Worm (Caenorhabditis elegans) whole organism, L4 larva: ENCODE measurements around the gene B0432.7.
A peak's percentile ranks its signal among the peaks of the same experiment; 100 is the strongest.

ENCODE experiments used
- F10B5.3 ChIP-seq: sonication (generic microtip); optimal IDR thresholded peaks from 2 replicates; lab custom pipeline; 2016; ENCODE audit warnings: mild to moderate bottlenecking, missing genetic modification characterization, missing compliant biosample characterization
- F37D6.2 ChIP-seq: sonication (generic microtip); optimal IDR thresholded peaks from 2 replicates; lab custom pipeline; 2016; ENCODE audit warnings: mild to moderate bottlenecking, missing genetic modification characterization, missing compliant biosample characterization
- F44E2.7 ChIP-seq: fragments of 200-800 bp; sonication (Bioruptor generic); IDR thresholded peaks from 2 replicates; pipeline ENCODE4 v2.1.2; 2022; ENCODE audit warnings: missing genetic modification characterization, missing compliant biosample characterization
- T26A8.4 ChIP-seq: fragments of 200-800 bp; sonication (Bioruptor generic); IDR thresholded peaks from 2 replicates; pipeline ENCODE4 v1.3.6; 2022; ENCODE audit warnings: missing genetic modification characterization, missing compliant biosample characterization
- Y105C5A.15 ChIP-seq: fragments of 200-800 bp; sonication (Bioruptor generic); IDR thresholded peaks from 2 replicates; pipeline ENCODE4 v1.3.6; 2022; ENCODE audit warnings: missing genetic modification characterization, missing compliant biosample characterization
- Y48G9A.11 ChIP-seq: fragments of 200-800 bp; sonication (Bioruptor generic); IDR thresholded peaks from 2 replicates; pipeline ENCODE4 v1.3.6; 2022; ENCODE audit warnings: missing genetic modification reagents, missing genetic modification characterization, missing compliant biosample characterization
- Y75B8A.6 ChIP-seq: fragments of 200-800 bp; sonication (Bioruptor generic); IDR thresholded peaks from 2 replicates; pipeline ENCODE4 v1.3.6; 2022; ENCODE audit warnings: missing genetic modification reagents, missing genetic modification characterization, missing compliant biosample characterization
- ZK546.5 ChIP-seq, 2 experiments: sonication (generic microtip); optimal IDR thresholded peaks; 2 replicates each; lab custom pipeline; 2017; ENCODE audit warnings: missing biosample characterization in 2 of 2, missing genetic modification characterization in 2 of 2
- aha-1 ChIP-seq: fragments of 150-350 bp; peaks from one replicate; lab custom pipeline; 2014; ENCODE audit warnings: missing biosample characterization, missing genetic modification characterization
- aly-2 ChIP-seq: sonication (generic microtip); optimal IDR thresholded peaks from 2 replicates; lab custom pipeline; 2018; ENCODE audit warnings: missing biosample characterization, missing genetic modification characterization
- ama-1 ChIP-seq: fragments of 150-350 bp; optimal IDR thresholded peaks from 2 replicates; lab custom pipeline; 2014; ENCODE audit warnings: inconsistent platforms, mixed read lengths
- ceh-28 ChIP-seq: fragments of 150-350 bp; optimal IDR thresholded peaks from 2 replicates; lab custom pipeline; 2014; ENCODE audit warnings: missing biosample characterization, missing genetic modification reagents, missing genetic modification characterization
- ceh-32 ChIP-seq: sonication (generic microtip); optimal IDR thresholded peaks from 2 replicates; lab custom pipeline; 2016; ENCODE audit warnings: mild to moderate bottlenecking, missing genetic modification characterization, missing compliant biosample characterization; ENCODE audit not compliant: poor library complexity
- ceh-82 ChIP-seq: sonication (generic microtip); optimal IDR thresholded peaks from 2 replicates; lab custom pipeline; 2017; ENCODE audit warnings: missing biosample characterization, missing genetic modification characterization
- ces-1 ChIP-seq: fragments of 150-350 bp; sonication (generic microtip); optimal IDR thresholded peaks from 4 replicates; lab custom pipeline; 2014; ENCODE audit warnings: missing biosample characterization, missing genetic modification reagents, missing genetic modification characterization
- ctbp-1 ChIP-seq: fragments of 200-800 bp; sonication (Bioruptor generic); IDR thresholded peaks from 2 replicates; pipeline ENCODE4 v1.3.6; 2022; ENCODE audit warnings: missing genetic modification reagents, missing genetic modification characterization, missing compliant biosample characterization
- daf-16 ChIP-seq, 3 experiments: sonication (generic microtip); optimal IDR thresholded peaks; 2 replicates each; lab custom pipeline; 2016 to 2017; ENCODE audit warnings: missing genetic modification characterization in 3 of 3, missing genetic modification reagents in 3 of 3, mild to moderate bottlenecking in 2 of 3, missing compliant biosample characterization in 2 of 3, missing biosample characterization in 1 of 3, moderate library complexity in 1 of 3
- dmd-9 ChIP-seq: fragments of 200-800 bp; sonication (Bioruptor generic); IDR thresholded peaks from 2 replicates; pipeline ENCODE4 v1.3.6; 2022; ENCODE audit warnings: missing genetic modification reagents, missing genetic modification characterization, missing compliant biosample characterization
- duxl-1 ChIP-seq: sonication (generic microtip); optimal IDR thresholded peaks from 2 replicates; lab custom pipeline; 2016; ENCODE audit warnings: mild to moderate bottlenecking, missing genetic modification characterization, moderate library complexity, missing compliant biosample characterization; ENCODE audit not compliant: poor library complexity
- dve-1 ChIP-seq: sonication (generic microtip); optimal IDR thresholded peaks from 2 replicates; lab custom pipeline; 2017; ENCODE audit warnings: antibody characterized with exemption, mild to moderate bottlenecking, missing genetic modification characterization, missing compliant biosample characterization; ENCODE audit not compliant: insufficient read depth
- egl-27 ChIP-seq: sonication (generic microtip); optimal IDR thresholded peaks from 3 replicates; lab custom pipeline; 2017; ENCODE audit warnings: missing biosample characterization, missing genetic modification reagents, missing genetic modification characterization
- fkh-10 ChIP-seq: fragments of 150-350 bp; optimal IDR thresholded peaks from 2 replicates; lab custom pipeline; 2014; ENCODE audit warnings: missing biosample characterization, missing genetic modification reagents, missing genetic modification characterization
- fos-1 ChIP-seq: fragments of 150-350 bp; optimal IDR thresholded peaks from 2 replicates; lab custom pipeline; 2014; ENCODE audit warnings: missing biosample characterization, missing genetic modification characterization
- gei-8 ChIP-seq: fragments of 200-800 bp; sonication (Bioruptor generic); optimal IDR thresholded peaks from 2 replicates; lab custom pipeline; 2018; ENCODE audit warnings: mild to moderate bottlenecking, missing genetic modification characterization, missing compliant biosample characterization
- hlh-11 ChIP-seq: fragments of 200-800 bp; sonication (Bioruptor generic); optimal IDR thresholded peaks from 2 replicates; lab custom pipeline; 2018; ENCODE audit warnings: mild to moderate bottlenecking, missing genetic modification characterization, missing compliant biosample characterization
- hmg-1.1 ChIP-seq: fragments of 200-800 bp; sonication (Bioruptor generic); IDR thresholded peaks from 2 replicates; pipeline ENCODE4 v1.3.6; 2022; ENCODE audit warnings: missing genetic modification reagents, missing genetic modification characterization, missing compliant biosample characterization
- jun-1 ChIP-seq: fragments of 150-350 bp; optimal IDR thresholded peaks from 2 replicates; lab custom pipeline; 2014; ENCODE audit warnings: missing biosample characterization, missing genetic modification reagents, missing genetic modification characterization
- lin-1 ChIP-seq: fragments of 200-800 bp; sonication (Bioruptor generic); IDR thresholded peaks from 2 replicates; pipeline ENCODE4 v1.3.6; 2022; ENCODE audit warnings: missing genetic modification reagents, missing genetic modification characterization, missing compliant biosample characterization
- lin-13 ChIP-seq: fragments of 150-350 bp; optimal IDR thresholded peaks from 2 replicates; lab custom pipeline; 2014; ENCODE audit warnings: missing biosample characterization, missing genetic modification reagents, missing genetic modification characterization
- lin-15B ChIP-seq: fragments of 150-350 bp; sonication (generic microtip); optimal IDR thresholded peaks from 3 replicates; lab custom pipeline; 2014; ENCODE audit warnings: missing biosample characterization, missing genetic modification characterization
- lin-38 ChIP-seq: fragments of 200-800 bp; sonication (Bioruptor generic); IDR thresholded peaks from 2 replicates; pipeline ENCODE4 v1.3.6; 2022; ENCODE audit warnings: missing genetic modification reagents, missing genetic modification characterization, missing compliant biosample characterization
- lir-3 ChIP-seq: sonication (generic microtip); optimal IDR thresholded peaks from 2 replicates; lab custom pipeline; 2016; ENCODE audit warnings: mild to moderate bottlenecking, missing genetic modification characterization, missing compliant biosample characterization
- madf-9 ChIP-seq: fragments of 200-800 bp; sonication (Bioruptor generic); conservative IDR thresholded peaks from 2 replicates; pipeline ENCODE4 v1.3.6; 2022; ENCODE audit warnings: missing genetic modification reagents, missing genetic modification characterization, missing compliant biosample characterization
- mxl-2 ChIP-seq: fragments of 200-800 bp; sonication (Bioruptor generic); conservative IDR thresholded peaks from 2 replicates; pipeline ENCODE4 v1.3.6; 2022; ENCODE audit warnings: missing genetic modification reagents, missing genetic modification characterization, missing compliant biosample characterization
- nhr-10 ChIP-seq: fragments of 150-350 bp; optimal IDR thresholded peaks from 2 replicates; lab custom pipeline; 2014; ENCODE audit warnings: missing biosample characterization, missing genetic modification characterization
- nhr-102 ChIP-seq: sonication (generic microtip); optimal IDR thresholded peaks from 2 replicates; lab custom pipeline; 2016; ENCODE audit warnings: mild to moderate bottlenecking, missing genetic modification characterization, moderate library complexity, missing compliant biosample characterization
- nhr-11 ChIP-seq: fragments of 150-350 bp; optimal IDR thresholded peaks from 2 replicates; lab custom pipeline; 2014; ENCODE audit warnings: missing biosample characterization, missing genetic modification characterization
- nhr-41 ChIP-seq: fragments of 200-800 bp; sonication (Bioruptor generic); IDR thresholded peaks from 2 replicates; pipeline ENCODE4 v1.3.6; 2022; ENCODE audit warnings: missing genetic modification reagents, missing genetic modification characterization, missing compliant biosample characterization
- nhr-48 ChIP-seq: sonication (generic microtip); optimal IDR thresholded peaks from 2 replicates; lab custom pipeline; 2016; ENCODE audit warnings: mild to moderate bottlenecking, missing genetic modification characterization, missing compliant biosample characterization
- nhr-6 ChIP-seq: fragments of 150-350 bp; optimal IDR thresholded peaks from 2 replicates; lab custom pipeline; 2014; ENCODE audit warnings: missing biosample characterization, missing genetic modification characterization
- nhr-76 ChIP-seq: fragments of 150-350 bp; optimal IDR thresholded peaks from 2 replicates; lab custom pipeline; 2014; ENCODE audit warnings: missing biosample characterization, missing genetic modification characterization
- nhr-77 ChIP-seq: fragments of 150-350 bp; optimal IDR thresholded peaks from 2 replicates; lab custom pipeline; 2014; ENCODE audit warnings: missing biosample characterization, missing genetic modification characterization
- php-3 ChIP-seq: fragments of 200-800 bp; sonication (Bioruptor generic); IDR thresholded peaks from 2 replicates; pipeline ENCODE4 v1.3.6; 2022; ENCODE audit warnings: missing genetic modification reagents, missing genetic modification characterization, missing compliant biosample characterization
- saeg-2 ChIP-seq: fragments of 200-800 bp; sonication (Bioruptor generic); IDR thresholded peaks from 2 replicates; pipeline ENCODE4 v1.3.6; 2022; ENCODE audit warnings: missing genetic modification reagents, missing genetic modification characterization, missing compliant biosample characterization
- set-16 ChIP-seq: fragments of 200-800 bp; sonication (Bioruptor generic); IDR thresholded peaks from 2 replicates; pipeline ENCODE4 v1.3.6; 2022; ENCODE audit warnings: missing genetic modification reagents, missing genetic modification characterization, missing compliant biosample characterization
- spr-1 ChIP-seq: sonication (generic microtip); optimal IDR thresholded peaks from 2 replicates; lab custom pipeline; 2016; ENCODE audit warnings: mild to moderate bottlenecking, missing genetic modification characterization, missing compliant biosample characterization
- tag-97 ChIP-seq: fragments of 200-800 bp; sonication (Bioruptor generic); IDR thresholded peaks from 2 replicates; pipeline ENCODE4 v1.3.6; 2022; ENCODE audit warnings: missing genetic modification characterization, missing compliant biosample characterization
- tra-1 ChIP-seq: fragments of 200-800 bp; sonication (Bioruptor generic); IDR thresholded peaks from 2 replicates; pipeline ENCODE4 v1.3.6; 2022; ENCODE audit warnings: missing genetic modification reagents, missing genetic modification characterization, missing compliant biosample characterization
- zag-1 ChIP-seq: fragments of 150-350 bp; optimal IDR thresholded peaks from 2 replicates; lab custom pipeline; 2014; ENCODE audit warnings: missing biosample characterization, missing genetic modification characterization
- zfp-2 ChIP-seq: sonication (generic microtip); optimal IDR thresholded peaks from 2 replicates; lab custom pipeline; 2016; ENCODE audit warnings: mild to moderate bottlenecking, missing genetic modification characterization, missing compliant biosample characterization
- zfp-3 ChIP-seq: fragments of 200-800 bp; sonication (Bioruptor generic); conservative IDR thresholded peaks from 2 replicates; pipeline ENCODE4 v1.3.6; 2022; ENCODE audit warnings: missing genetic modification reagents, missing genetic modification characterization, missing compliant biosample characterization
- zip-2 ChIP-seq: fragments of 150-350 bp; optimal IDR thresholded peaks from 2 replicates; lab custom pipeline; 2014; ENCODE audit warnings: missing biosample characterization, missing genetic modification characterization
- ztf-7 ChIP-seq: fragments of 150-350 bp; optimal IDR thresholded peaks from 2 replicates; lab custom pipeline; 2014; ENCODE audit warnings: missing biosample characterization, missing genetic modification characterization

The B0432.7 gene

ce11 chrII:221212-221611 is 52.6 kb downstream of the B0432.7 start (continued):
- TF ChIP-seq ctbp-1 (GFP tag; lab: Robert Waterston, UW) (no peak), ceh-82 (tag; lab: Kevin White, UChicago) (no peak), Y75B8A.6 (GFP tag; lab: Robert Waterston, UW) (no peak), Y105C5A.15 (GFP tag; lab: Robert Waterston, UW) (no peak), zfp-2 (tag; lab: Kevin White, UChicago) (no peak), nhr-76 (tag; lab: Kevin White, UChicago) (no peak), nhr-77 (tag; lab: Kevin White, UChicago) (peak; percentile 14), F37D6.2 (tag; lab: Kevin White, UChicago) (peak; percentile 21), Y48G9A.11 (GFP tag; lab: Robert Waterston, UW) (no peak), duxl-1 (tag; lab: Kevin White, UChicago) (peak; percentile 35), tra-1 (GFP tag; lab: Robert Waterston, UW) (peak; percentile 73), nhr-48 (tag; lab: Kevin White, UChicago) (peak; percentile 55), fos-1 (tag; lab: Kevin White, UChicago) (no peak), nhr-41 (no peak), tag-97 (GFP tag; lab: Robert Waterston, UW) (no peak), lin-15B (tag; lab: Kevin White, UChicago) (no peak), nhr-6 (tag; lab: Kevin White, UChicago) (peak; percentile 68), ztf-7 (tag; lab: Kevin White, UChicago) (no peak), F10B5.3 (tag; lab: Kevin White, UChicago) (no peak), aly-2 (no peak), F44E2.7 (GFP tag; lab: Robert Waterston, UW) (no peak), madf-9 (GFP tag; lab: Robert Waterston, UW) (no peak), gei-8 (no peak), hlh-11 (tag; lab: Kevin White, UChicago) (peak; percentile 91), egl-27 (tag; lab: Kevin White, UChicago) (no peak), daf-16 (GFP tag; optimal IDR thresholded peaks at IDR 0.05; lab: Kevin White, UChicago) (peak in 1 of 2 experiments; percentile 51), daf-16 (tag; optimal IDR thresholded peaks at IDR 0.05; lab: Kevin White, UChicago) (peak; percentile 24), mxl-2 (GFP tag; lab: Robert Waterston, UW) (no peak), dve-1 (tag; lab: Kevin White, UChicago) (peak; percentile 84), hmg-1.1 (peak; percentile 91), dmd-9 (no peak), lin-38 (GFP tag; lab: Robert Waterston, UW) (peak; percentile 74), aha-1 (peak; percentile 99), ama-1 (lab: Kevin White, UChicago) (no peak), nhr-11 (tag; lab: Kevin White, UChicago) (peak; percentile 89), php-3 (GFP tag; lab: Robert Waterston, UW) (no peak), ces-1 (no peak), set-16 (GFP tag; lab: Robert Waterston, UW) (peak; percentile 86), saeg-2 (GFP tag; lab: Robert Waterston, UW) (no peak), zag-1 (tag; lab: Kevin White, UChicago) (no peak), ceh-32 (no peak), ceh-28 (tag; lab: Kevin White, UChicago) (peak; percentile 52), jun-1 (peak; percentile 47), lin-1 (GFP tag; lab: Robert Waterston, UW) (0 out of 2 replicates have a peak, but pooled peaks have one; percentile 41), ZK546.5 (tag; optimal IDR thresholded peaks at IDR 0.05; lab: Kevin White, UChicago) (no peak), T26A8.4 (GFP tag; lab: Robert Waterston, UW) (peak; percentile 32), spr-1 (tag; lab: Kevin White, UChicago) (peak; percentile 29), nhr-102 (tag; lab: Kevin White, UChicago) (peak; percentile 23), zip-2 (tag; lab: Kevin White, UChicago) (no peak), lin-13 (GFP tag; lab: Kevin White, UChicago) (peak; percentile 60), zfp-3 (no peak), fkh-10 (no peak), lir-3 (tag; lab: Kevin White, UChicago) (no peak), nhr-10 (tag; lab: Kevin White, UChicago) (peak; percentile 58)
